Fruit fly (Drosophila melanogaster) whole organism, embryonic: ENCODE measurements around the gene 5-HT2B.

Experiments used
- Blimp-1 ChIP-seq: fragments of 200-800 bp; sonication (Bioruptor generic); optimal IDR thresholded peaks from 3 replicates; lab custom pipeline; 2018; ENCODE audit warnings: missing biosample characterization, missing genetic modification characterization, mild to moderate bottlenecking, moderate library complexity, missing genetic modification reagents
- CG10147 ChIP-seq: fragments of 200-800 bp; sonication (Bioruptor generic); optimal IDR thresholded peaks from 2 replicates; lab custom pipeline; 2019; ENCODE audit warnings: missing biosample characterization, mild to moderate bottlenecking, missing genetic modification characterization, moderate library complexity
- CG10979 ChIP-seq: fragments of 200-800 bp; sonication (Bioruptor generic); optimal IDR thresholded peaks from 2 replicates; lab custom pipeline; 2018; ENCODE audit warnings: missing biosample characterization, mild to moderate bottlenecking, missing genetic modification characterization, moderate library complexity
- CG11504 ChIP-seq: fragments of 200-800 bp; sonication (Bioruptor generic); optimal IDR thresholded peaks from 3 replicates; lab custom pipeline; 2019; ENCODE audit warnings: missing biosample characterization, mild to moderate bottlenecking, missing genetic modification characterization, moderate library complexity
- CG11695 ChIP-seq: fragments of 200-800 bp; sonication (Bioruptor generic); IDR thresholded peaks from 3 replicates; pipeline ENCODE4 v1.3.6; 2022; ENCODE audit warnings: missing biosample characterization, missing genetic modification characterization
- CG12155 ChIP-seq: fragments of 200-800 bp; sonication (Bioruptor generic); optimal IDR thresholded peaks from 3 replicates; lab custom pipeline; 2016; ENCODE audit warnings: missing biosample characterization, missing genetic modification characterization
- CG12391 ChIP-seq: fragments of 200-800 bp; sonication (Bioruptor generic); optimal IDR thresholded peaks from 3 replicates; lab custom pipeline; 2018; ENCODE audit warnings: missing biosample characterization, mild to moderate bottlenecking, missing genetic modification characterization, moderate library complexity
- CG12942 ChIP-seq: fragments of 200-800 bp; sonication (Bioruptor generic); optimal IDR thresholded peaks from 3 replicates; lab custom pipeline; 2016; ENCODE audit warnings: missing biosample characterization, missing genetic modification characterization
- CG13287 ChIP-seq: fragments of 200-800 bp; sonication (Bioruptor generic); IDR thresholded peaks from 2 replicates; pipeline ENCODE4 v1.3.6; 2022; ENCODE audit warnings: missing biosample characterization, missing genetic modification characterization; ENCODE audit not compliant: partially characterized antibody
- CG13775 ChIP-seq: fragments of 200-800 bp; sonication (Bioruptor generic); optimal IDR thresholded peaks from 3 replicates; lab custom pipeline; 2017; ENCODE audit warnings: missing biosample characterization, mild to moderate bottlenecking, missing genetic modification characterization
- CG13894 ChIP-seq: fragments of 200-800 bp; sonication (Bioruptor generic); optimal IDR thresholded peaks from 3 replicates; lab custom pipeline; 2018; ENCODE audit warnings: missing biosample characterization, mild to moderate bottlenecking, missing genetic modification characterization, moderate library complexity
- CG15479 ChIP-seq: fragments of 200-800 bp; sonication (Bioruptor generic); optimal IDR thresholded peaks from 3 replicates; lab custom pipeline; 2019; ENCODE audit warnings: missing biosample characterization, mild to moderate bottlenecking, missing genetic modification characterization, moderate library complexity
- CG15514 ChIP-seq: fragments of 200-800 bp; sonication (Bioruptor generic); optimal IDR thresholded peaks from 3 replicates; lab custom pipeline; 2017; ENCODE audit warnings: missing biosample characterization, missing genetic modification characterization, mild to moderate bottlenecking, moderate library complexity, missing genetic modification reagents
- CG15696 ChIP-seq: fragments of 200-800 bp; sonication (Bioruptor generic); optimal IDR thresholded peaks from 2 replicates; lab custom pipeline; 2019; ENCODE audit warnings: missing biosample characterization, mild to moderate bottlenecking, missing genetic modification characterization, moderate library complexity
- CG17359 ChIP-seq: fragments of 200-800 bp; sonication (Bioruptor generic); optimal IDR thresholded peaks from 3 replicates; lab custom pipeline; 2018; ENCODE audit warnings: missing biosample characterization, mild to moderate bottlenecking, missing genetic modification characterization, moderate library complexity
- CG17568 ChIP-seq: fragments of 200-800 bp; sonication (Bioruptor generic); optimal IDR thresholded peaks from 2 replicates; lab custom pipeline; 2018; ENCODE audit warnings: missing biosample characterization, mild to moderate bottlenecking, missing genetic modification characterization, moderate library complexity
- CG18262 ChIP-seq: fragments of 200-800 bp; optimal IDR thresholded peaks from 3 replicates; lab custom pipeline; 2019; ENCODE audit warnings: missing biosample characterization, mild to moderate bottlenecking, missing genetic modification characterization, moderate library complexity
- CG2129 ChIP-seq: fragments of 200-800 bp; sonication (Bioruptor generic); IDR thresholded peaks from 2 replicates; pipeline ENCODE4 v1.3.6; 2022; ENCODE audit warnings: missing biosample characterization, missing genetic modification characterization; ENCODE audit not compliant: partially characterized antibody
- CG32767 ChIP-seq: fragments of 200-800 bp; sonication (Bioruptor generic); IDR thresholded peaks from 2 replicates; pipeline ENCODE4 v1.3.6; 2022; ENCODE audit warnings: missing biosample characterization, missing genetic modification characterization
- CG4617 ChIP-seq: fragments of 200-800 bp; sonication (Bioruptor generic); optimal IDR thresholded peaks from 3 replicates; lab custom pipeline; 2016; ENCODE audit warnings: missing biosample characterization, missing genetic modification characterization, borderline replicate concordance
- CG6654 ChIP-seq: fragments of 200-800 bp; sonication (Bioruptor generic); optimal IDR thresholded peaks from 2 replicates; lab custom pipeline; 2017; ENCODE audit warnings: missing biosample characterization, mild to moderate bottlenecking, missing genetic modification characterization
- CG6689 ChIP-seq: fragments of 200-800 bp; sonication (Bioruptor generic); IDR thresholded peaks from 2 replicates; pipeline ENCODE4 v1.3.6; 2022; ENCODE audit warnings: missing biosample characterization, missing genetic modification characterization
- CG6813 ChIP-seq: fragments of 200-800 bp; sonication (Bioruptor generic); optimal IDR thresholded peaks from 2 replicates; lab custom pipeline; 2017; ENCODE audit warnings: missing biosample characterization, missing genetic modification characterization, mild to moderate bottlenecking, moderate library complexity, missing genetic modification reagents
- CG7271 ChIP-seq: fragments of 200-800 bp; sonication (Bioruptor generic); optimal IDR thresholded peaks from 2 replicates; lab custom pipeline; 2018; ENCODE audit warnings: missing biosample characterization, mild to moderate bottlenecking, missing genetic modification characterization, moderate library complexity
- CG7556 ChIP-seq: fragments of 200-800 bp; sonication (Bioruptor generic); optimal IDR thresholded peaks from 2 replicates; lab custom pipeline; 2017; ENCODE audit warnings: missing biosample characterization, mild to moderate bottlenecking, missing genetic modification characterization
- CG8290 ChIP-seq, 3 experiments: fragments of 200-800 bp; sonication (Bioruptor generic); optimal IDR thresholded peaks; 2 replicates each; lab custom pipeline; 2016 to 2019; ENCODE audit warnings: missing biosample characterization in 3 of 3, missing genetic modification characterization in 3 of 3, mild to moderate bottlenecking in 2 of 3, moderate library complexity in 1 of 3
- CG8924 ChIP-seq: fragments of 200-800 bp; optimal IDR thresholded peaks from 3 replicates; lab custom pipeline; 2019; ENCODE audit warnings: missing biosample characterization, mild to moderate bottlenecking, missing genetic modification characterization, moderate library complexity
- Dll ChIP-seq: fragments of 200-800 bp; sonication (Bioruptor generic); IDR thresholded peaks from 4 replicates; pipeline ENCODE4 v1.3.6; 2022; ENCODE audit warnings: missing biosample characterization, missing genetic modification characterization; ENCODE audit not compliant: partially characterized antibody
- Fer1 ChIP-seq: fragments of 200-800 bp; sonication (Bioruptor generic); optimal IDR thresholded peaks from 2 replicates; lab custom pipeline; 2017; ENCODE audit warnings: missing biosample characterization, mild to moderate bottlenecking, missing genetic modification characterization
- Fer3 ChIP-seq: fragments of 200-800 bp; sonication (Bioruptor generic); optimal IDR thresholded peaks from 2 replicates; lab custom pipeline; 2018; ENCODE audit warnings: missing biosample characterization, mild to moderate bottlenecking, missing genetic modification characterization, moderate library complexity
- HmgZ ChIP-seq: fragments of 200-800 bp; sonication (Bioruptor generic); optimal IDR thresholded peaks from 2 replicates; lab custom pipeline; 2018; ENCODE audit warnings: missing biosample characterization, mild to moderate bottlenecking, missing genetic modification characterization
- Hr39 ChIP-seq: fragments of >200 bp; optimal IDR thresholded peaks from 2 replicates; lab custom pipeline; 2017
- Max ChIP-seq: fragments of 200-800 bp; sonication (Bioruptor generic); optimal IDR thresholded peaks from 2 replicates; lab custom pipeline; 2016; ENCODE audit warnings: missing biosample characterization, mild to moderate bottlenecking, missing genetic modification characterization
- Scr ChIP-seq: fragments of 200-800 bp; sonication (Bioruptor generic); IDR thresholded peaks from 2 replicates; pipeline ENCODE4 v1.3.6; 2022; ENCODE audit warnings: missing biosample characterization, missing genetic modification characterization; ENCODE audit not compliant: partially characterized antibody
- ato ChIP-seq: fragments of 200-800 bp; sonication (Bioruptor generic); IDR thresholded peaks from 2 replicates; pipeline ENCODE4 v1.3.6; 2022; ENCODE audit warnings: missing biosample characterization, missing genetic modification characterization; ENCODE audit not compliant: partially characterized antibody
- br ChIP-seq: fragments of >200 bp; optimal IDR thresholded peaks from 2 replicates; lab custom pipeline; 2017
- crp ChIP-seq, 2 experiments: fragments of 200-800 bp; sonication (Bioruptor generic); optimal IDR thresholded peaks; 2 replicates in 1 of 2; 3 replicates in 1 of 2; lab custom pipeline; 2017; ENCODE audit warnings: missing biosample characterization in 2 of 2, missing genetic modification characterization in 2 of 2, mild to moderate bottlenecking in 1 of 2, moderate library complexity in 1 of 2
- dmrt11E ChIP-seq: fragments of 200-800 bp; sonication (Bioruptor generic); optimal IDR thresholded peaks from 3 replicates; lab custom pipeline; 2018; ENCODE audit warnings: missing biosample characterization, mild to moderate bottlenecking, missing genetic modification characterization, moderate library complexity
- dysf ChIP-seq: fragments of 200-800 bp; sonication (Bioruptor generic); IDR thresholded peaks from 3 replicates; pipeline ENCODE4 v1.3.6; 2022; ENCODE audit warnings: missing biosample characterization, missing genetic modification characterization
- fd64A ChIP-seq: fragments of 200-800 bp; sonication (Bioruptor generic); optimal IDR thresholded peaks from 3 replicates; lab custom pipeline; 2018; ENCODE audit warnings: missing biosample characterization, mild to moderate bottlenecking, missing genetic modification characterization
- gfzf ChIP-seq: fragments of 200-800 bp; sonication (Bioruptor generic); optimal IDR thresholded peaks from 2 replicates; lab custom pipeline; 2016; ENCODE audit warnings: missing biosample characterization, mild to moderate bottlenecking, missing genetic modification characterization, moderate library complexity
- gro ChIP-seq: fragments of 200-800 bp; sonication (Bioruptor generic); optimal IDR thresholded peaks from 2 replicates; lab custom pipeline; 2016; ENCODE audit warnings: missing biosample characterization, missing genetic modification characterization
- inv ChIP-seq: fragments of 200-800 bp; sonication (Bioruptor generic); IDR thresholded peaks from 2 replicates; pipeline ENCODE4 v1.3.6; 2022; ENCODE audit warnings: missing biosample characterization, missing genetic modification characterization; ENCODE audit not compliant: partially characterized antibody
- ranshi ChIP-seq: fragments of 200-800 bp; sonication (Bioruptor generic); IDR thresholded peaks from 2 replicates; pipeline ENCODE4 v1.3.6; 2022; ENCODE audit warnings: missing biosample characterization, missing genetic modification characterization
- stwl ChIP-seq: fragments of 200-800 bp; sonication (Bioruptor generic); optimal IDR thresholded peaks from 3 replicates; lab custom pipeline; 2018; ENCODE audit warnings: missing biosample characterization, mild to moderate bottlenecking, missing genetic modification characterization, moderate library complexity
- sug ChIP-seq: fragments of 200-800 bp; optimal IDR thresholded peaks from 2 replicates; lab custom pipeline; 2019; ENCODE audit warnings: missing biosample characterization, mild to moderate bottlenecking, missing genetic modification characterization, moderate library complexity
- tx ChIP-seq: fragments of 200-800 bp; sonication (Bioruptor generic); optimal IDR thresholded peaks from 2 replicates; lab custom pipeline; 2016; ENCODE audit warnings: missing biosample characterization, missing genetic modification characterization
- zen ChIP-seq: fragments of 200-800 bp; sonication (Bioruptor generic); optimal IDR thresholded peaks from 3 replicates; lab custom pipeline; 2018; ENCODE audit warnings: missing biosample characterization, mild to moderate bottlenecking, missing genetic modification characterization, moderate library complexity

5-HT2B gene

DNA sequence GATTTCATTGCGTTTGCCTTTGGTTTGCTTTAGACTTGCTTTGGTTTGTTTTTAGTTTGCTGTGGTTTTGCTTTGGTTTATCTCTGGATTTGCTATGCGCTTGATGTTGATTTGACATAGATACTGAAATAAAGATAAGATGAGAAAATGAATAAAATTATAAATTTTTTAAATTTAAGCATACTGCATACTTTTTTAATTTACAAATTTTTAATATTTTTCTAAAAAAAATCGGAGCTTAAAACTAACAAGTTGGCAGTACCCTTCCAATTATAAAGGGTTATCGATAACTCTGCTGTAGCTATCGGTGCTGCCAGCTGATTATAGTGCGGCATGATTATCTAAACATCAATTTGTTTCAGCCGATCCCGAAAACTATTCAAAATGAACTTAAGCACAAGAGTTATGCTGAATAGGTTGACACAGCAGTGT, 95.8 kb downstream of the 5-HT2B start, which contains the start of gene mRpL19 (continued):
- peak; percentile 63 for TF ChIP-seq CG18262 (tag; lab: Kevin White, UChicago)
- TF ChIP-seq CG2129 = peak; percentile 26
- peak; percentile 17 for TF ChIP-seq HmgZ (tag; lab: Kevin White, UChicago)
- TF ChIP-seq CG13775 (GFP tag; lab: Kevin White, UChicago) = no peak
- TF ChIP-seq gfzf (GFP tag; lab: Kevin White, UChicago) = peak; percentile 14
- TF ChIP-seq CG13287 (GFP tag; lab: Robert Waterston, UW) = peak; percentile 80
- peak; percentile 71 for TF ChIP-seq CG8924 (tag; lab: Kevin White, UChicago)
- TF ChIP-seq br (lab: Kevin White, UChicago) = no peak
- TF ChIP-seq CG6689 (GFP tag; lab: Robert Waterston, UW) = no peak
- TF ChIP-seq Max = peak; percentile 1
- no peak for TF ChIP-seq Hr39 (lab: Kevin White, UChicago)
- TF ChIP-seq dysf (GFP tag; lab: Robert Waterston, UW) = no peak
- peak; percentile 11; the same call in 1 of the 2 replicates for TF ChIP-seq ranshi (GFP tag; lab: Robert Waterston, UW)
- peak; percentile 11 for TF ChIP-seq gro (GFP tag; lab: Kevin White, UChicago)
- TF ChIP-seq CG10979 = peak; percentile 50
- TF ChIP-seq fd64A (GFP tag; lab: Kevin White, UChicago) = no peak
- peak; percentile 52 for TF ChIP-seq Fer3
- TF ChIP-seq CG13894 = peak; percentile 43
- TF ChIP-seq CG10147 (GFP tag; lab: Kevin White, UChicago) = peak; percentile 46
- TF ChIP-seq stwl (tag; lab: Kevin White, UChicago) = peak; percentile 78
- peak; percentile 61 for TF ChIP-seq sug (tag; lab: Kevin White, UChicago)
- TF ChIP-seq CG17568 (GFP tag; lab: Kevin White, UChicago) = peak; percentile 49
- TF ChIP-seq CG15514 (GFP tag; lab: Kevin White, UChicago) = peak; percentile 53
- TF ChIP-seq CG4617 (GFP tag; lab: Kevin White, UChicago) = peak; percentile 22
- peak; percentile 64 for TF ChIP-seq Fer1 (GFP tag; lab: Kevin White, UChicago)
- TF ChIP-seq dmrt11E = peak; percentile 34
- peak; percentile 38 for TF ChIP-seq zen (tag; lab: Kevin White, UChicago)
- TF ChIP-seq Scr (GFP tag; lab: Robert Waterston, UW) = peak; percentile 58
- peak; percentile 44 to 88 for TF ChIP-seq crp (GFP tag; optimal IDR thresholded peaks at IDR 0.05; lab: Kevin White, UChicago)
- peak; percentile 34; the same call in 1 of the 3 replicates for TF ChIP-seq CG11695 (GFP tag; lab: Robert Waterston, UW)
- peak; percentile 60 for TF ChIP-seq CG15696 (tag; lab: Kevin White, UChicago)
- TF ChIP-seq CG6813 = no peak
- TF ChIP-seq CG15479 (GFP tag; lab: Kevin White, UChicago) = no peak
- TF ChIP-seq CG12155 (GFP tag; lab: Kevin White, UChicago) = peak; percentile 28
- no peak for TF ChIP-seq tx (GFP tag; lab: Kevin White, UChicago)
- peak; percentile 60 for TF ChIP-seq CG11504
- peak; percentile 45 for TF ChIP-seq CG7271
- peak; percentile 40 for TF ChIP-seq CG17359 (tag; lab: Kevin White, UChicago)
- TF ChIP-seq ato (GFP tag; lab: Robert Waterston, UW) = peak; percentile 53; the same call in 1 of the 2 replicates
- TF ChIP-seq CG12942 = no peak
- peak; percentile 75 for TF ChIP-seq Dll (GFP tag; lab: Robert Waterston, UW)
- 0 out of 2 replicates have a peak, but pooled peaks have one; percentile 6 for TF ChIP-seq inv (GFP tag; lab: Robert Waterston, UW)
- TF ChIP-seq CG12391 (tag; lab: Kevin White, UChicago) = peak; percentile 78
- TF ChIP-seq CG8290 (GFP tag; optimal IDR thresholded peaks at IDR 0.05; lab: Kevin White, UChicago) = peak; percentile 45
- TF ChIP-seq CG8290 (tag; optimal IDR thresholded peaks at IDR 0.05; lab: Kevin White, UChicago) = no peak
- TF ChIP-seq CG32767 = no peak
- peak; percentile 53 for TF ChIP-seq CG7556 (GFP tag; lab: Kevin White, UChicago)
- TF ChIP-seq CG6654 (GFP tag; lab: Kevin White, UChicago) = no peak
- peak; percentile 48 for TF ChIP-seq Blimp-1
